Worm (Caenorhabditis elegans) whole organism, late embryonic: ENCODE results near the gene irld-51.

Experiments used
- ama-1 ChIP-seq: fragments of 150-350 bp; optimal IDR thresholded peaks from 2 replicates; lab custom pipeline; 2014
- ceh-18 ChIP-seq: sonication (generic microtip); optimal IDR thresholded peaks from 2 replicates; lab custom pipeline; 2016; ENCODE audit warnings: missing genetic modification characterization, missing compliant biosample characterization
- ceh-31 ChIP-seq: sonication (generic microtip); optimal IDR thresholded peaks from 2 replicates; lab custom pipeline; 2016; ENCODE audit warnings: missing genetic modification characterization, missing compliant biosample characterization
- dmd-4 ChIP-seq: sonication (generic microtip); optimal IDR thresholded peaks from 2 replicates; lab custom pipeline; 2016; ENCODE audit warnings: borderline replicate concordance, missing genetic modification characterization, missing compliant biosample characterization
- fax-1 ChIP-seq: sonication (generic microtip); optimal IDR thresholded peaks from 2 replicates; lab custom pipeline; 2016; ENCODE audit warnings: missing genotype, missing genetic modification characterization, missing compliant biosample characterization
- fkh-10 ChIP-seq: fragments of 150-350 bp; optimal IDR thresholded peaks from 2 replicates; lab custom pipeline; 2014; ENCODE audit warnings: missing biosample characterization, missing genetic modification reagents, missing genetic modification characterization
- gmeb-2 ChIP-seq: sonication (generic microtip); optimal IDR thresholded peaks from 2 replicates; lab custom pipeline; 2016; ENCODE audit warnings: missing genetic modification characterization, inconsistent platforms, missing compliant biosample characterization
- nfya-1 ChIP-seq: sonication (generic microtip); optimal IDR thresholded peaks from 2 replicates; lab custom pipeline; 2017; ENCODE audit warnings: missing genetic modification characterization, mild to moderate bottlenecking, missing compliant biosample characterization, antibody characterized with exemption, moderate library complexity
- nhr-11 ChIP-seq: fragments of 150-350 bp; optimal IDR thresholded peaks from 2 replicates; lab custom pipeline; 2014; ENCODE audit warnings: missing biosample characterization, missing genetic modification characterization
- pha-4 ChIP-seq: fragments of 150-350 bp; optimal IDR thresholded peaks from 2 replicates; lab custom pipeline; 2018; ENCODE audit warnings: missing biosample characterization, missing genetic modification reagents, missing genetic modification characterization
- sox-4 ChIP-seq: sonication (generic microtip); optimal IDR thresholded peaks from 2 replicates; lab custom pipeline; 2017; ENCODE audit warnings: mild to moderate bottlenecking, missing genetic modification characterization, inconsistent platforms, missing compliant biosample characterization
- tbx-2 ChIP-seq: sonication (generic microtip); optimal IDR thresholded peaks from 2 replicates; lab custom pipeline; 2016; ENCODE audit warnings: missing genetic modification characterization, missing compliant biosample characterization
- unc-3 ChIP-seq, 2 experiments: fragments of 200-800 bp in 1 of 2; sonication (Bioruptor generic) in 1 of 2; sonication (generic microtip) in 1 of 2; conservative IDR thresholded peaks in 1 of 2; optimal IDR thresholded peaks in 1 of 2; 2 replicates each; pipeline versions ENCODE4 v1.3.6 to Lab custom; 2016 to 2022; ENCODE audit warnings: missing compliant biosample characterization in 2 of 2, missing genetic modification characterization in 2 of 2, missing genetic modification reagents in 1 of 2
- ztf-16 ChIP-seq: sonication (generic microtip); optimal IDR thresholded peaks from 2 replicates; lab custom pipeline; 2017; ENCODE audit warnings: missing genetic modification characterization, missing compliant biosample characterization

DNA sequence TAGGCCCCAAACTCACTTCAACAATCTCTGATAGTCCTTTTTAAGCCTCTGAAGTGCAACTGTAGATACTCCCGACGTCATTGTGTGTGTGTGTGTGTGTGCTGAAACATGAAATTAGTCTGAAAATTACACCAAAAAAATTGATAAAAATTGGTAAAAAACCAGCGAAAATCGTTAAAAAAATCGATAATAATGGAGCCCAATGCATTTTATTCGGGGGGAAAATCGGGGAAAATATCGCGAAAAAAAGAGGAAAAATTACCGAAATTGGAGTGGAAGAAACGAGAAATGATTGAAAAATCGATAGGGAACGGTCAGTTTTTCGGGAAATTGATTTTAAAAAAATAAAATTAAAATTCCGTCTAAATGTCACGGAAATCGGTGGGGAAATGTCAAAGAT lies 52.3 kb downstream of the irld-51 start, which contains the start of gene ubc-26:
- TF ChIP-seq dmd-4 (tag; lab: Kevin White, UChicago) (no peak), ama-1 (lab: Kevin White, UChicago) (no peak), unc-3 (GFP tag; conservative IDR thresholded peaks at IDR 0.05; lab: Robert Waterston, UW) (no peak), unc-3 (tag; optimal IDR thresholded peaks at IDR 0.05; lab: Kevin White, UChicago) (no peak), ceh-18 (no peak), nfya-1 (tag; lab: Kevin White, UChicago) (no peak), nhr-11 (tag; lab: Kevin White, UChicago) (no peak), ztf-16 (tag; lab: Kevin White, UChicago) (no peak), fkh-10 (no peak), pha-4 (no peak), gmeb-2 (tag; lab: Kevin White, UChicago) (no peak), tbx-2 (tag; lab: Kevin White, UChicago) (no peak), ceh-31 (tag; lab: Kevin White, UChicago) (no peak), sox-4 (tag; lab: Kevin White, UChicago) (no peak), fax-1 (tag; lab: Kevin White, UChicago) (no peak)
